Worm (Caenorhabditis elegans) whole organism, early embryonic: ENCODE results near the gene pho-11.

Experiments
- F13C5.2 ChIP-seq: sonication (generic microtip); optimal IDR thresholded peaks from 2 replicates; lab custom pipeline; 2017; ENCODE audit warnings: mild to moderate bottlenecking, missing genetic modification characterization, inconsistent platforms, missing compliant biosample characterization
- aly-1 ChIP-seq: sonication (generic microtip); optimal IDR thresholded peaks from 2 replicates; lab custom pipeline; 2016; ENCODE audit warnings: missing genetic modification characterization, missing compliant biosample characterization
- ama-1 ChIP-seq: fragments of 150-350 bp; optimal IDR thresholded peaks from 2 replicates; lab custom pipeline; 2014
- ceh-13 ChIP-seq: fragments of 200-800 bp; sonication (Bioruptor generic); optimal IDR thresholded peaks from 2 replicates; lab custom pipeline; 2018; ENCODE audit warnings: mild to moderate bottlenecking, missing genetic modification characterization, missing compliant biosample characterization
- ceh-36 ChIP-seq: sonication (generic microtip); optimal IDR thresholded peaks from 2 replicates; lab custom pipeline; 2016; ENCODE audit warnings: missing genetic modification characterization, inconsistent platforms, missing compliant biosample characterization
- hmbx-1 ChIP-seq: sonication (generic microtip); optimal IDR thresholded peaks from 2 replicates; lab custom pipeline; 2016; ENCODE audit warnings: mild to moderate bottlenecking, missing genetic modification characterization, missing compliant biosample characterization
- hmg-4 ChIP-seq: fragments of 200-800 bp; sonication (Bioruptor generic); optimal IDR thresholded peaks from 2 replicates; lab custom pipeline; 2018; ENCODE audit warnings: mild to moderate bottlenecking, missing genetic modification characterization, missing compliant biosample characterization
- tbx-37 ChIP-seq: fragments of 200-800 bp; sonication (Bioruptor generic); conservative IDR thresholded peaks from 2 replicates; pipeline ENCODE4 v1.3.6; 2022; ENCODE audit warnings: missing genetic modification reagents, missing genetic modification characterization, missing compliant biosample characterization
- tra-4 ChIP-seq: sonication (generic microtip); optimal IDR thresholded peaks from 2 replicates; lab custom pipeline; 2017; ENCODE audit warnings: missing genetic modification characterization, missing compliant biosample characterization

DNA sequence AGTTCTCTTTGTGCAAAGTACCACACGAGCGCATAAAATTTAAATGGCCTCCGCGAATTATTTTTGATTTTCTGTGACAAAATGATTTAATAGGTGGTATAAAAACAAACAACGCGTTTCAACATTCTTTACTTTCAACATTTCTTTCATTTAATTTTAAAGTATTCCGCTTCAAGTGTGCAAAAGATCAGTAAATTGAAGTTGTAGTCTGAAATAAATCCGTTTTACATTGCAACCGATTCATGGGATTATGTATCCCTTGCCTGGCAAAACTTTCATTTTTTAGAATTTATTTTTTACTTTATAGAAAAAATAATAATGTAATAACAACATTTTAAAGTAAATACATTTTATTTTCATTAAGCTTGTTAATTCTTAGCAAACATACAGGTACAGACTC lies 37.2 kb upstream of the pho-11 start, which contains the start of gene F26C11.1:
- TF ChIP-seq hmg-4 (GFP tag; lab: Kevin White, UChicago), result no peak
- no peak for TF ChIP-seq aly-1 (tag; lab: Kevin White, UChicago)
- no peak for TF ChIP-seq hmbx-1
- TF ChIP-seq tbx-37 (GFP tag; lab: Robert Waterston, UW), result no peak
- no peak for TF ChIP-seq tra-4 (tag; lab: Kevin White, UChicago)
- no peak for TF ChIP-seq ama-1 (lab: Kevin White, UChicago)
- no peak for TF ChIP-seq ceh-13 (GFP tag; lab: Kevin White, UChicago)
- no peak for TF ChIP-seq ceh-36 (tag; lab: Kevin White, UChicago)
- TF ChIP-seq F13C5.2, result no peak
